Fruit fly (Drosophila melanogaster) whole organism, embryonic: ENCODE measurements around the gene Torsin.
A peak's percentile ranks its signal among the peaks of the same experiment; 100 is the strongest.

Source experiments
- BEAF-32 ChIP-seq: fragments of 200-800 bp; sonication (Bioruptor generic); optimal IDR thresholded peaks from 3 replicates; lab custom pipeline; 2017; ENCODE audit warnings: missing biosample characterization, missing genetic modification characterization, mild to moderate bottlenecking, moderate library complexity, missing genetic modification reagents
- CG10654 ChIP-seq: fragments of 200-800 bp; sonication (Bioruptor generic); optimal IDR thresholded peaks from 2 replicates; lab custom pipeline; 2016; ENCODE audit warnings: missing biosample characterization, missing genetic modification characterization
- CG13775 ChIP-seq: fragments of 200-800 bp; sonication (Bioruptor generic); optimal IDR thresholded peaks from 3 replicates; lab custom pipeline; 2017; ENCODE audit warnings: missing biosample characterization, mild to moderate bottlenecking, missing genetic modification characterization
- CG14710 ChIP-seq: fragments of 200-800 bp; sonication (Bioruptor generic); optimal IDR thresholded peaks from 3 replicates; lab custom pipeline; 2019; ENCODE audit warnings: missing biosample characterization, mild to moderate bottlenecking, missing genetic modification characterization, moderate library complexity
- CG14860 ChIP-seq: fragments of 200-800 bp; sonication (Bioruptor generic); IDR thresholded peaks from 3 replicates; pipeline ENCODE4 v1.3.6; 2022; ENCODE audit warnings: missing biosample characterization, missing genetic modification characterization; ENCODE audit not compliant: partially characterized antibody
- CG16813 ChIP-seq: fragments of 200-800 bp; sonication (Bioruptor generic); IDR thresholded peaks from 3 replicates; pipeline ENCODE4 v1.3.6; 2022; ENCODE audit warnings: missing biosample characterization, missing genetic modification characterization; ENCODE audit not compliant: partially characterized antibody
- CG17328 ChIP-seq: fragments of 200-800 bp; sonication (Bioruptor generic); IDR thresholded peaks from 2 replicates; pipeline ENCODE4 v1.3.6; 2022; ENCODE audit warnings: missing biosample characterization, missing genetic modification characterization
- CG2129 ChIP-seq: fragments of 200-800 bp; sonication (Bioruptor generic); IDR thresholded peaks from 2 replicates; pipeline ENCODE4 v1.3.6; 2022; ENCODE audit warnings: missing biosample characterization, missing genetic modification characterization; ENCODE audit not compliant: partially characterized antibody
- CG2889 ChIP-seq: fragments of 200-800 bp; sonication (Bioruptor generic); IDR thresholded peaks from 3 replicates; pipeline ENCODE4 v1.3.6; 2022; ENCODE audit warnings: missing biosample characterization, missing genetic modification characterization
- CG3407 ChIP-seq: fragments of 200-800 bp; sonication (Bioruptor generic); optimal IDR thresholded peaks from 2 replicates; lab custom pipeline; 2018; ENCODE audit warnings: missing biosample characterization, mild to moderate bottlenecking, missing genetic modification characterization
- CG34422 ChIP-seq: fragments of 200-800 bp; sonication (Bioruptor generic); IDR thresholded peaks from 3 replicates; pipeline ENCODE4 v1.3.6; 2022; ENCODE audit warnings: missing biosample characterization, missing genetic modification characterization
- CG4328 ChIP-seq: fragments of 200-800 bp; sonication (Bioruptor generic); optimal IDR thresholded peaks from 3 replicates; lab custom pipeline; 2017; ENCODE audit warnings: missing biosample characterization, missing genetic modification reagents, missing genetic modification characterization
- CG4730 ChIP-seq: fragments of 200-800 bp; sonication (Bioruptor generic); IDR thresholded peaks from 2 replicates; pipeline ENCODE4 v1.3.6; 2022; ENCODE audit warnings: missing biosample characterization, missing genetic modification characterization
- CG6791 ChIP-seq: fragments of 200-800 bp; sonication (Bioruptor generic); IDR thresholded peaks from 3 replicates; pipeline ENCODE4 v1.3.6; 2022; ENCODE audit warnings: missing biosample characterization, missing genetic modification characterization; ENCODE audit not compliant: partially characterized antibody
- CG7928 ChIP-seq: fragments of 200-800 bp; sonication (Bioruptor generic); optimal IDR thresholded peaks from 2 replicates; lab custom pipeline; 2017; ENCODE audit warnings: missing biosample characterization, mild to moderate bottlenecking, missing genetic modification characterization
- CG8765 ChIP-seq: fragments of 200-800 bp; sonication (Bioruptor generic); IDR thresholded peaks from 2 replicates; pipeline ENCODE4 v1.3.6; 2022; ENCODE audit warnings: missing biosample characterization, missing genetic modification characterization
- Chrac-16 ChIP-seq: fragments of 200-800 bp; sonication (Bioruptor generic); optimal IDR thresholded peaks from 3 replicates; lab custom pipeline; 2016; ENCODE audit warnings: missing biosample characterization, missing genetic modification characterization
- CrebB ChIP-seq: fragments of 200-800 bp; sonication (Bioruptor generic); optimal IDR thresholded peaks from 3 replicates; lab custom pipeline; 2018; ENCODE audit warnings: missing biosample characterization, mild to moderate bottlenecking, missing genetic modification characterization
- Doc3 ChIP-seq: fragments of 200-800 bp; sonication (Bioruptor generic); IDR thresholded peaks from 3 replicates; pipeline ENCODE4 v1.3.6; 2022; ENCODE audit warnings: missing biosample characterization, missing genetic modification characterization; ENCODE audit not compliant: partially characterized antibody
- Dref ChIP-seq: fragments of 200-800 bp; sonication (Bioruptor generic); IDR thresholded peaks from 2 replicates; pipeline ENCODE4 v1.3.6; 2022; ENCODE audit warnings: missing biosample characterization, missing genetic modification characterization
- E2f2 ChIP-seq: fragments of 200-800 bp; sonication (Bioruptor generic); IDR thresholded peaks from 2 replicates; pipeline ENCODE4 v1.3.6; 2022; ENCODE audit warnings: missing biosample characterization, missing genetic modification characterization
- H2.0 ChIP-seq: fragments of 200-800 bp; sonication (Bioruptor generic); IDR thresholded peaks from 2 replicates; pipeline ENCODE4 v1.3.6; 2022; ENCODE audit warnings: missing biosample characterization, missing genetic modification characterization
- HLH4C ChIP-seq: fragments of 200-800 bp; sonication (Bioruptor generic); IDR thresholded peaks from 3 replicates; pipeline ENCODE4 v1.3.6; 2022; ENCODE audit warnings: missing biosample characterization, missing genetic modification characterization; ENCODE audit not compliant: partially characterized antibody
- Hr3 ChIP-seq: fragments of 200-800 bp; sonication (Bioruptor generic); optimal IDR thresholded peaks from 3 replicates; lab custom pipeline; 2016; ENCODE audit warnings: missing biosample characterization, missing genetic modification characterization
- Mad ChIP-seq: fragments of 200-800 bp; sonication (Bioruptor generic); optimal IDR thresholded peaks from 2 replicates; lab custom pipeline; 2016; ENCODE audit warnings: missing biosample characterization, missing genetic modification characterization
- Meics ChIP-seq: fragments of 200-800 bp; sonication (Bioruptor generic); optimal IDR thresholded peaks from 2 replicates; lab custom pipeline; 2017; ENCODE audit warnings: missing biosample characterization, mild to moderate bottlenecking, missing genetic modification characterization
- NC2β ChIP-seq: fragments of 200-800 bp; sonication (Bioruptor generic); optimal IDR thresholded peaks from 2 replicates; lab custom pipeline; 2016; ENCODE audit warnings: missing biosample characterization, missing genetic modification characterization
- Neu2 ChIP-seq: fragments of 200-800 bp; sonication (Bioruptor generic); optimal IDR thresholded peaks from 3 replicates; lab custom pipeline; 2016; ENCODE audit warnings: missing biosample characterization, missing genetic modification characterization, borderline replicate concordance
- Opbp ChIP-seq: fragments of 200-800 bp; sonication (Bioruptor generic); IDR thresholded peaks from 3 replicates; pipeline ENCODE4 v1.3.6; 2022; ENCODE audit warnings: missing biosample characterization, missing genetic modification characterization; ENCODE audit not compliant: partially characterized antibody
- PHDP ChIP-seq: fragments of 200-800 bp; sonication (Bioruptor generic); optimal IDR thresholded peaks from 3 replicates; lab custom pipeline; 2018; ENCODE audit warnings: missing biosample characterization, mild to moderate bottlenecking, missing genetic modification characterization, moderate library complexity
- Rfx ChIP-seq: fragments of 200-800 bp; sonication (Bioruptor generic); IDR thresholded peaks from 2 replicates; pipeline ENCODE4 v1.3.6; 2022; ENCODE audit warnings: missing biosample characterization, missing genetic modification characterization
- ac ChIP-seq: fragments of 200-800 bp; sonication (Bioruptor generic); optimal IDR thresholded peaks from 3 replicates; lab custom pipeline; 2017; ENCODE audit warnings: missing biosample characterization, mild to moderate bottlenecking, missing genetic modification characterization
- ara ChIP-seq: fragments of 200-800 bp; sonication (Bioruptor generic); IDR thresholded peaks from 2 replicates; pipeline ENCODE4 v1.3.6; 2022; ENCODE audit warnings: missing biosample characterization, missing genetic modification characterization
- chinmo ChIP-seq: fragments of 200-800 bp; sonication (Bioruptor generic); IDR thresholded peaks from 4 replicates; pipeline ENCODE4 v1.3.6; 2022; ENCODE audit warnings: missing biosample characterization, missing genetic modification characterization; ENCODE audit not compliant: partially characterized antibody
- emc ChIP-seq: fragments of 200-800 bp; sonication (Bioruptor generic); optimal IDR thresholded peaks from 2 replicates; lab custom pipeline; 2016; ENCODE audit warnings: missing biosample characterization, missing genetic modification characterization
- ewg ChIP-seq: fragments of 200-800 bp; sonication (Bioruptor generic); optimal IDR thresholded peaks from 3 replicates; lab custom pipeline; 2017; ENCODE audit warnings: mild to moderate bottlenecking, missing biosample characterization, missing genetic modification reagents, missing genetic modification characterization
- grau ChIP-seq: fragments of 200-800 bp; optimal IDR thresholded peaks from 3 replicates; lab custom pipeline; 2019; ENCODE audit warnings: missing biosample characterization, mild to moderate bottlenecking, missing genetic modification characterization, moderate library complexity
- her ChIP-seq: fragments of 200-800 bp; sonication (Bioruptor generic); optimal IDR thresholded peaks from 2 replicates; lab custom pipeline; 2016; ENCODE audit warnings: missing biosample characterization, missing genetic modification characterization
- jumu ChIP-seq: fragments of 200-800 bp; sonication (Bioruptor generic); optimal IDR thresholded peaks from 3 replicates; lab custom pipeline; 2016; ENCODE audit warnings: missing biosample characterization, missing genetic modification characterization
- oc ChIP-seq: fragments of 200-800 bp; sonication (Bioruptor generic); optimal IDR thresholded peaks from 2 replicates; lab custom pipeline; 2018; ENCODE audit warnings: missing biosample characterization, mild to moderate bottlenecking, missing genetic modification characterization, moderate library complexity
- pho ChIP-seq: fragments of 200-800 bp; sonication (Bioruptor generic); optimal IDR thresholded peaks from 2 replicates; lab custom pipeline; 2016; ENCODE audit warnings: missing biosample characterization, missing genetic modification characterization
- pnt ChIP-seq: fragments of 200-800 bp; sonication (Bioruptor generic); optimal IDR thresholded peaks from 3 replicates; lab custom pipeline; 2016; ENCODE audit warnings: missing biosample characterization, missing genetic modification characterization
- sd ChIP-seq: fragments of 200-800 bp; sonication (Bioruptor generic); optimal IDR thresholded peaks from 3 replicates; lab custom pipeline; 2018; ENCODE audit warnings: missing biosample characterization, mild to moderate bottlenecking, missing genetic modification characterization, moderate library complexity
- sima ChIP-seq: fragments of 200-800 bp; sonication (Bioruptor generic); optimal IDR thresholded peaks from 2 replicates; lab custom pipeline; 2016; ENCODE audit warnings: missing biosample characterization, missing genetic modification characterization
- sisA ChIP-seq: fragments of 200-800 bp; sonication (Bioruptor generic); IDR thresholded peaks from 2 replicates; pipeline ENCODE4 v1.3.6; 2022; ENCODE audit warnings: missing biosample characterization, missing genetic modification characterization
- slp2 ChIP-seq: fragments of 200-800 bp; sonication (Bioruptor generic); optimal IDR thresholded peaks from 2 replicates; lab custom pipeline; 2016; ENCODE audit warnings: missing biosample characterization, missing genetic modification characterization
- sqz ChIP-seq: fragments of 200-800 bp; sonication (Bioruptor generic); optimal IDR thresholded peaks from 3 replicates; lab custom pipeline; 2018; ENCODE audit warnings: missing biosample characterization, mild to moderate bottlenecking, missing genetic modification characterization
- trem ChIP-seq: fragments of 200-800 bp; optimal IDR thresholded peaks from 3 replicates; lab custom pipeline; 2019; ENCODE audit warnings: missing biosample characterization, mild to moderate bottlenecking, missing genetic modification characterization, moderate library complexity
- ttk ChIP-seq: fragments of 200-800 bp; sonication (Bioruptor generic); IDR thresholded peaks from 2 replicates; pipeline ENCODE4 v2.1.2; 2022; ENCODE audit warnings: missing biosample characterization, missing genetic modification characterization
- yki ChIP-seq: fragments of >200 bp; optimal IDR thresholded peaks from 3 replicates; lab custom pipeline; 2018
- zen ChIP-seq: fragments of 200-800 bp; sonication (Bioruptor generic); optimal IDR thresholded peaks from 3 replicates; lab custom pipeline; 2018; ENCODE audit warnings: missing biosample characterization, mild to moderate bottlenecking, missing genetic modification characterization, moderate library complexity

Gene Torsin

DNA sequence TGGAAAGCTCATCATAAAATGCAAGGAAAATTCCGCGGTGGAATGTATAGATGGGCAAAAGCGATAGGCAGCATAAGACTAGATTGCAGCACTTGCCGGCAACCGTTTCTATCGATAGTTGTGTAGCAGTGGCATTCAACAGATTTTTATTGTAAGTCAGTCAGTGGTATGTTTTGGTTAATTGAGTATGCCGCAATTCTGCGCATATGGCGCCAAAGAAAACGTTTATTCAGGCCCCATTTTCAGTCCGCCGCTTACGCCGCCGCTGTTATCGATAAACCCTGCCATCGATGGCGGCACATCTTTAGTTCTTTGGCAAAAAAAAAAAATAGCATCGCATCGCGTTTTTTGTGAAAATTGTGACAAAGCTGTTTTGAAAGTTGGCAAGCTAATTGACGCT lies at the start of gene Torsin, which contains the start of gene Cbp80 (continued):
- TF ChIP-seq sima (GFP tag; lab: Kevin White, UChicago), result no peak
- TF ChIP-seq CG4730 (GFP tag; lab: Robert Waterston, UW), result no peak
- TF ChIP-seq HLH4C, result peak; percentile 100
- TF ChIP-seq CG16813 (GFP tag; lab: Robert Waterston, UW), result peak; percentile 90
- no peak for TF ChIP-seq Neu2 (GFP tag; lab: Kevin White, UChicago)
- peak; percentile 67 for TF ChIP-seq CG2129 (GFP tag; lab: Robert Waterston, UW)
- TF ChIP-seq CG2889 (GFP tag; lab: Robert Waterston, UW), result no peak
- TF ChIP-seq sd (tag; lab: Kevin White, UChicago), result peak; percentile 90
- TF ChIP-seq her (GFP tag; lab: Kevin White, UChicago), result no peak
- TF ChIP-seq slp2 (GFP tag; lab: Kevin White, UChicago), result no peak
- peak; percentile 54 for TF ChIP-seq E2f2 (GFP tag; lab: Robert Waterston, UW)
- TF ChIP-seq Mad (GFP tag; lab: Kevin White, UChicago), result peak; percentile 39
- no peak for TF ChIP-seq CG3407 (GFP tag; lab: Kevin White, UChicago)
- TF ChIP-seq grau (tag; lab: Kevin White, UChicago), result peak; percentile 11
- TF ChIP-seq ara, result no peak
- TF ChIP-seq Opbp (GFP tag; lab: Robert Waterston, UW), result peak; percentile 75
- TF ChIP-seq emc (GFP tag; lab: Kevin White, UChicago), result no peak
- TF ChIP-seq H2.0 (GFP tag; lab: Robert Waterston, UW), result 0 out of 2 replicates have a peak, but pooled peaks have one; percentile 16
- TF ChIP-seq BEAF-32 (GFP tag; lab: Kevin White, UChicago), result peak; percentile 81
- TF ChIP-seq oc (tag; lab: Kevin White, UChicago), result no peak
- TF ChIP-seq ewg, result peak; percentile 26
- TF ChIP-seq Chrac-16 (GFP tag; lab: Kevin White, UChicago), result no peak
- peak; percentile 1 for TF ChIP-seq CG13775 (GFP tag; lab: Kevin White, UChicago)
- TF ChIP-seq ttk, result no peak
- no peak for TF ChIP-seq jumu (GFP tag; lab: Kevin White, UChicago)
- TF ChIP-seq CG14860, result peak; percentile 94
- TF ChIP-seq CG4328 (GFP tag; lab: Kevin White, UChicago), result no peak
- TF ChIP-seq CG7928 (GFP tag; lab: Kevin White, UChicago), result no peak
- peak; percentile 84 for TF ChIP-seq CG6791 (GFP tag; lab: Robert Waterston, UW)
- no peak for TF ChIP-seq Meics (GFP tag; lab: Kevin White, UChicago)
- 0 out of 3 replicates have a peak, but pooled peaks have one; percentile 31 for TF ChIP-seq CG34422 (GFP tag; lab: Robert Waterston, UW)
- TF ChIP-seq Rfx, result no peak
- peak; percentile 80 for TF ChIP-seq sqz (GFP tag; lab: Kevin White, UChicago)
- no peak for TF ChIP-seq Hr3 (GFP tag; lab: Kevin White, UChicago)
- TF ChIP-seq pnt (GFP tag; lab: Kevin White, UChicago), result no peak
- TF ChIP-seq CrebB (tag; lab: Kevin White, UChicago), result no peak
- no peak for TF ChIP-seq PHDP (tag; lab: Kevin White, UChicago)
- TF ChIP-seq trem (tag; lab: Kevin White, UChicago), result peak; percentile 4
- no peak for TF ChIP-seq CG8765 (GFP tag; lab: Robert Waterston, UW)
- TF ChIP-seq yki (lab: Kevin White, UChicago), result no peak
- TF ChIP-seq ac (GFP tag; lab: Kevin White, UChicago), result no peak
- peak; percentile 91 for TF ChIP-seq Doc3 (GFP tag; lab: Robert Waterston, UW)
- no peak for TF ChIP-seq CG17328 (GFP tag; lab: Robert Waterston, UW)
- peak; percentile 8 for TF ChIP-seq zen (tag; lab: Kevin White, UChicago)
- peak; percentile 73 for TF ChIP-seq Dref (GFP tag; lab: Robert Waterston, UW)
- TF ChIP-seq CG14710 (tag; lab: Kevin White, UChicago), result peak; percentile 37
- TF ChIP-seq sisA (GFP tag; lab: Robert Waterston, UW), result no peak
- no peak for TF ChIP-seq NC2β (GFP tag; lab: Kevin White, UChicago)
- TF ChIP-seq pho (GFP tag; lab: Kevin White, UChicago), result no peak
- peak; percentile 84; the same call in 2 of the 4 replicates for TF ChIP-seq chinmo (GFP tag; lab: Robert Waterston, UW)
- TF ChIP-seq CG10654 (GFP tag; lab: Kevin White, UChicago), result no peak
